Worm (Caenorhabditis elegans) whole organism, L2 larva: ENCODE results near the gene nos-3.
A peak's percentile ranks its signal among the peaks of the same experiment; 100 is the strongest.

Experiments used
- ama-1 ChIP-seq: fragments of 150-350 bp; optimal IDR thresholded peaks from 2 replicates; lab custom pipeline; 2018; ENCODE audit warnings: inconsistent platforms
- blmp-1 ChIP-seq: sonication (generic microtip); optimal IDR thresholded peaks from 2 replicates; lab custom pipeline; 2017; ENCODE audit warnings: missing genetic modification characterization, mild to moderate bottlenecking, missing compliant biosample characterization, antibody characterized with exemption, moderate library complexity; ENCODE audit not compliant: insufficient read depth
- egl-27 ChIP-seq: sonication (generic microtip); optimal IDR thresholded peaks from 3 replicates; lab custom pipeline; 2017; ENCODE audit warnings: missing biosample characterization, missing genetic modification reagents, missing genetic modification characterization
- nhr-11 ChIP-seq: fragments of 150-350 bp; optimal IDR thresholded peaks from 2 replicates; lab custom pipeline; 2014; ENCODE audit warnings: missing biosample characterization, missing genetic modification characterization
- ztf-11 ChIP-seq: sonication (generic microtip); optimal IDR thresholded peaks from 2 replicates; lab custom pipeline; 2017; ENCODE audit warnings: missing biosample characterization, missing genetic modification characterization

ce11 chrII:9787395-9788152, 41.5 kb downstream of the nos-3 start, which contains the start of gene cyp-13A2:
- TF ChIP-seq ama-1 (lab: Kevin White, UChicago) = no peak
- TF ChIP-seq nhr-11 (tag; lab: Kevin White, UChicago) = no peak
- TF ChIP-seq ztf-11 (tag; lab: Kevin White, UChicago) = no peak
- TF ChIP-seq egl-27 (tag; lab: Kevin White, UChicago) = peak; percentile 83
- TF ChIP-seq blmp-1 (tag; lab: Kevin White, UChicago) = peak; percentile 86
